Fruit fly (Drosophila melanogaster) S2 (cell line): Measurements from ENCODE around the gene CG5810.

ENCODE experiments used
- CG8478 ChIP-seq: fragments of >200 bp; optimal IDR thresholded peaks from 2 replicates; lab custom pipeline; 2018
- CTCF ChIP-seq, 2 experiments: fragments of >200 bp; optimal IDR thresholded peaks; 2 replicates each; lab custom pipeline; 2018

DNA sequence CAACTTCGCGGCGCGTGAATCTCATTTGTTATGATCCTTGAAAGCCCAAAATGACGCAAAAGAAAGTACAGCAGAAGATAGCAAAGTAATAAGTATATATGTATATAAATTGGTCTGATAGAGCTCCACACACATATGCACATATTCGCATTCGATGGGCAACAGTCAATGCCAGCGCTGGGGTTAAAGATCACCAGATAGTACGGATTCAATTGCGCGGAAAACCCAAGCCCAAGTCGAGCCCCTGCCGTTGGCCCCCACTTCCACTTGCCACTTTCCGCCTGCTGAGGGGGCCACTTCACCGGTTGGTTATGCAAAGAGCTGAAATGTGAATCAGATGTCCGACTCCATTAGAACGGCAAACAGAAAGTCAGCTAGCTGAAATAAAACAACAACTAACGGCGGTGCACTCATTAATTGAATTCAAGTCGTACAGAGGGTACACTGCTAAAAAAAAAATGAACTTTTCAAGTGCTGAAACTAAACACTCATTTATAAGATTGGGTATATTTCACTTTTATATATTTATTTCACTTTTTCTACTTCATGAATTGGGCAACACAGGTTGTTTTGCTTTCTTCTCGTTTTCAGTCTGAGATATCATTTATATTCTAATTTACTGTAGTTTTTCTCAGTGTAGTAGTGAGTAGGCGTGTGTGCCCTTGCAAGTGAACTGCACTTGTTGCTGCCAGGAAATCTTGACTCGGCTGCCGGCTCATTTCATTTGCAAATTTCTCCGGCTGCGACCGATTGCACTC, 31.8 kb downstream of the CG5810 start:
- TF ChIP-seq CG8478 (lab: Kevin White, UChicago) = no peak
- TF ChIP-seq CTCF (optimal IDR thresholded peaks at IDR 0.05; lab: Kevin White, UChicago) = no peak
